Worm (Caenorhabditis elegans): ENCODE results near the gene ZK666.14.
A peak's percentile ranks its signal among the peaks of the same experiment; 100 is the strongest.

Gene ZK666.14

ce11 chrII:10543457-10544137, 49.0 kb downstream of the ZK666.14 start:
- TF ChIP-seq dao-5 (tag; optimal IDR thresholded peaks at IDR 0.05) (no peak), W03F9.2 (tag; optimal IDR thresholded peaks at IDR 0.05) (no peak), him-1 (tag; optimal IDR thresholded peaks at IDR 0.05) (peak; percentile 24)

- TF ChIP-seq dao-5 (tag; optimal IDR thresholded peaks at IDR 0.05) (no peak), W03F9.2 (tag; optimal IDR thresholded peaks at IDR 0.05) (peak; percentile 8)
Observed at ce11 chrII:10544374-10544908, 49.9 kb downstream of the ZK666.14 start.

- TF ChIP-seq him-1 (tag; optimal IDR thresholded peaks at IDR 0.05) (no peak), dao-5 (tag; optimal IDR thresholded peaks at IDR 0.05) (no peak), W03F9.2 (tag; optimal IDR thresholded peaks at IDR 0.05) (no peak)
Observed at ce11 chrII:10545213-10545612, 50.6 kb downstream of the ZK666.14 start.

All from whole organism, L4/young adult.